Worm (Caenorhabditis elegans): ENCODE measurements around the gene snt-2.
A peak's percentile ranks its signal among the peaks of the same experiment; 100 is the strongest.

The snt-2 gene

ce11 chrIII:835713-836278 is 42.3 kb upstream of the snt-2 start (continued):
- TF ChIP-seq lsy-2 (tag; optimal IDR thresholded peaks at IDR 0.05) (peak; percentile 40 to 64), zip-4 (GFP tag; optimal IDR thresholded peaks at IDR 0.05) (no peak), swsn-7 (tag; optimal IDR thresholded peaks at IDR 0.05) (peak; percentile 7), ceh-82 (tag; optimal IDR thresholded peaks at IDR 0.05) (no peak), hlh-4 (tag; optimal IDR thresholded peaks at IDR 0.05) (no peak), unc-86 (tag; optimal IDR thresholded peaks at IDR 0.05) (peak; percentile 47), skn-1 (tag; optimal IDR thresholded peaks at IDR 0.05) (peak; percentile 30), elt-2 (tag; optimal IDR thresholded peaks at IDR 0.05) (peak; percentile 29), alr-1 (tag; optimal IDR thresholded peaks at IDR 0.05; ENCODE audit: borderline replicate concordance) (no peak), ceh-8 (GFP tag; optimal IDR thresholded peaks at IDR 0.05) (peak; percentile 26), unc-30 (tag; optimal IDR thresholded peaks at IDR 0.05) (no peak), mab-9 (GFP tag; IDR thresholded peaks at IDR 0.05) (no peak), fos-1 (tag; optimal IDR thresholded peaks at IDR 0.05) (peak; percentile 4), hpl-2 (GFP tag; optimal IDR thresholded peaks at IDR 0.05) (no peak), ets-5 (GFP tag; IDR thresholded peaks at IDR 0.05) (peak; percentile 94; the same call in 1 of the 2 replicates), nhr-71 (tag; optimal IDR thresholded peaks at IDR 0.05) (peak; percentile 75), ztf-4 (tag; optimal IDR thresholded peaks at IDR 0.05) (peak; percentile 81), efl-1 (optimal IDR thresholded peaks at IDR 0.05) (peak; percentile 34 to 45), efl-1 (GFP tag; optimal IDR thresholded peaks at IDR 0.05 in 1 of 2) (no peak), blmp-1 (tag; optimal IDR thresholded peaks at IDR 0.05) (no peak), xbp-1 (tag; optimal IDR thresholded peaks at IDR 0.05) (peak; percentile 18), C16A3.4 (tag; optimal IDR thresholded peaks at IDR 0.05) (peak; percentile 23), elt-3 (tag; optimal IDR thresholded peaks at IDR 0.05) (no peak), mef-2 (tag; optimal IDR thresholded peaks at IDR 0.05) (no peak), nhr-237 (tag; optimal IDR thresholded peaks at IDR 0.05) (no peak), fkh-4 (tag; optimal IDR thresholded peaks at IDR 0.05; ENCODE audit: borderline replicate concordance) (no peak), nhr-85 (tag) (peak; percentile 75), unc-98 (GFP tag; IDR thresholded peaks at IDR 0.05) (no peak), ceh-90 (tag; optimal IDR thresholded peaks at IDR 0.05) (no peak), C34B4.2 (tag; optimal IDR thresholded peaks at IDR 0.05) (peak; percentile 55), snpc-4 (tag; optimal IDR thresholded peaks at IDR 0.05) (no peak), ces-1 (GFP tag; optimal IDR thresholded peaks at IDR 0.05) (no peak), nhr-12 (tag; optimal IDR thresholded peaks at IDR 0.05) (no peak), pag-3 (tag; optimal IDR thresholded peaks at IDR 0.05; ENCODE audit: borderline replicate concordance, insufficient read depth) (no peak), dsc-1 (tag; optimal IDR thresholded peaks at IDR 0.05) (peak; percentile 32), ama-1 (optimal IDR thresholded peaks at IDR 0.05) (peak; percentile 97), isw-1 (GFP tag; IDR thresholded peaks at IDR 0.05) (peak; percentile 36; the same call in 1 of the 2 replicates), lin-15B (tag; optimal IDR thresholded peaks at IDR 0.05) (no peak), nhr-77 (tag; optimal IDR thresholded peaks at IDR 0.05) (peak; percentile 51), nhr-19 (GFP tag; conservative IDR thresholded peaks at IDR 0.05) (peak; percentile 42; the same call in 1 of the 2 replicates), ceh-63 (GFP tag; optimal IDR thresholded peaks at IDR 0.05) (no peak), nhr-84 (tag; optimal IDR thresholded peaks at IDR 0.05) (no peak), lir-3 (tag; optimal IDR thresholded peaks at IDR 0.05; ENCODE audit: poor library complexity) (no peak), pax-3 (tag; optimal IDR thresholded peaks at IDR 0.05) (peak; percentile 71), vab-15 (tag; optimal IDR thresholded peaks at IDR 0.05) (no peak), sup-37 (GFP tag; optimal IDR thresholded peaks at IDR 0.05) (peak; percentile 74), nhr-11 (tag; optimal IDR thresholded peaks at IDR 0.05) (peak; percentile 22), sptf-1 (tag; optimal IDR thresholded peaks at IDR 0.05) (no peak), mep-1 (tag; optimal IDR thresholded peaks at IDR 0.05) (no peak), egl-13 (tag; optimal IDR thresholded peaks at IDR 0.05) (peak; percentile 14), lin-39 (tag; optimal IDR thresholded peaks at IDR 0.05) (no peak), aha-1 (tag; optimal IDR thresholded peaks at IDR 0.05) (no peak)
